Worm (Caenorhabditis elegans) whole organism, L1 larva: ENCODE results near the gene C26E6.1.

Experiments used
- elt-2 ChIP-seq: sonication (generic microtip); optimal IDR thresholded peaks from 2 replicates; lab custom pipeline; 2016; ENCODE audit warnings: missing genetic modification characterization, mild to moderate bottlenecking, inconsistent platforms, missing compliant biosample characterization, missing genetic modification reagents
- elt-3 ChIP-seq, 6 experiments: fragments of 150-350 bp in 1 of 6; sonication (generic microtip); optimal IDR thresholded peaks; 2 replicates each; lab custom pipeline; 2017 to 2018; ENCODE audit warnings: missing biosample characterization in 6 of 6, missing genetic modification characterization in 6 of 6, inconsistent platforms in 1 of 6
- hlh-17 ChIP-seq: fragments of 200-800 bp; sonication (Bioruptor generic); optimal IDR thresholded peaks from 2 replicates; lab custom pipeline; 2018; ENCODE audit warnings: missing genetic modification characterization, mild to moderate bottlenecking, missing compliant biosample characterization, moderate library complexity, borderline replicate concordance
- irx-1 ChIP-seq: sonication (generic microtip); optimal IDR thresholded peaks from 2 replicates; lab custom pipeline; 2016; ENCODE audit warnings: missing genetic modification characterization, missing compliant biosample characterization
- mdl-1 ChIP-seq, 2 experiments: fragments of 150-350 bp; optimal IDR thresholded peaks; 2 replicates each; lab custom pipeline; 2014 to 2017; ENCODE audit warnings: missing biosample characterization in 2 of 2, missing genetic modification characterization in 2 of 2, inconsistent platforms in 1 of 2
- nhr-11 ChIP-seq: fragments of 150-350 bp; optimal IDR thresholded peaks from 2 replicates; lab custom pipeline; 2014; ENCODE audit warnings: missing biosample characterization, missing genetic modification characterization
- nhr-28 ChIP-seq: fragments of 150-350 bp; optimal IDR thresholded peaks from 2 replicates; lab custom pipeline; 2014; ENCODE audit warnings: missing biosample characterization, missing genetic modification characterization
- pqm-1 ChIP-seq: sonication (generic microtip); optimal IDR thresholded peaks from 3 replicates; lab custom pipeline; 2017; ENCODE audit warnings: missing biosample characterization, missing genetic modification characterization
- snpc-4 ChIP-seq: fragments of 150-350 bp; optimal IDR thresholded peaks from 2 replicates; lab custom pipeline; 2014; ENCODE audit warnings: missing biosample characterization, missing genetic modification characterization
- unc-62 ChIP-seq: fragments of 150-350 bp; optimal IDR thresholded peaks from 2 replicates; lab custom pipeline; 2014; ENCODE audit warnings: missing biosample characterization, missing genetic modification reagents, missing genetic modification characterization

ce11 chrIII:5004621-5005020 is 48.0 kb downstream of the C26E6.1 start, which contains the start of gene R144.6:
- TF ChIP-seq nhr-28 (tag; lab: Kevin White, UChicago) (no peak), elt-3 (tag; optimal IDR thresholded peaks at IDR 0.05; lab: Kevin White, UChicago) (no peak), snpc-4 (tag; lab: Kevin White, UChicago) (no peak), unc-62 (GFP tag; lab: Kevin White, UChicago) (no peak), irx-1 (tag; lab: Kevin White, UChicago) (no peak), nhr-11 (no peak), pqm-1 (tag; lab: Kevin White, UChicago) (no peak), mdl-1 (tag; optimal IDR thresholded peaks at IDR 0.05; lab: Kevin White, UChicago) (no peak), hlh-17 (GFP tag; lab: Kevin White, UChicago) (no peak), elt-2 (tag; lab: Kevin White, UChicago) (no peak)
